Worm (Caenorhabditis elegans): ENCODE data around the gene C45G9.8.

- no peak for TF ChIP-seq ama-1 (optimal IDR thresholded peaks at IDR 0.05)
- TF ChIP-seq ceh-13 (GFP tag; optimal IDR thresholded peaks at IDR 0.05): no peak
Measured at ce11 chrIII:5044709-5045108, 8.7 kb downstream of the C45G9.8 start, which contains the start of gene C45G9.14.

Data from whole organism, early embryonic.